Fruit fly (Drosophila melanogaster) whole organism, embryonic: Measurements from ENCODE around the gene Nckx30C.

Source experiments
- Ada2b ChIP-seq: fragments of 200-800 bp; sonication (Bioruptor generic); IDR thresholded peaks from 2 replicates; pipeline ENCODE4 v1.3.6; 2022; ENCODE audit warnings: missing biosample characterization, missing genetic modification characterization
- Atf6 ChIP-seq: fragments of 200-800 bp; sonication (Bioruptor generic); IDR thresholded peaks from 2 replicates; pipeline ENCODE4 v1.3.6; 2022; ENCODE audit warnings: missing biosample characterization, missing genetic modification characterization
- B-H1 ChIP-seq: fragments of 200-800 bp; sonication (Bioruptor generic); IDR thresholded peaks from 3 replicates; pipeline ENCODE4 v1.3.6; 2022; ENCODE audit warnings: missing biosample characterization, missing genetic modification characterization
- CG12104 ChIP-seq: fragments of 200-800 bp; sonication (Bioruptor generic); optimal IDR thresholded peaks from 3 replicates; lab custom pipeline; 2016; ENCODE audit warnings: missing biosample characterization, missing genetic modification characterization
- CG12942 ChIP-seq: fragments of 200-800 bp; sonication (Bioruptor generic); optimal IDR thresholded peaks from 3 replicates; lab custom pipeline; 2016; ENCODE audit warnings: missing biosample characterization, missing genetic modification characterization
- CG13287 ChIP-seq: fragments of 200-800 bp; sonication (Bioruptor generic); IDR thresholded peaks from 2 replicates; pipeline ENCODE4 v1.3.6; 2022; ENCODE audit warnings: missing biosample characterization, missing genetic modification characterization; ENCODE audit not compliant: partially characterized antibody
- CG13624 ChIP-seq: fragments of 200-800 bp; sonication (Bioruptor generic); optimal IDR thresholded peaks from 2 replicates; lab custom pipeline; 2016; ENCODE audit warnings: missing biosample characterization, missing genetic modification characterization
- CG15073 ChIP-seq: fragments of 200-800 bp; sonication (Bioruptor generic); optimal IDR thresholded peaks from 2 replicates; lab custom pipeline; 2016; ENCODE audit warnings: missing biosample characterization, missing genetic modification characterization
- CG15696 ChIP-seq: fragments of 200-800 bp; sonication (Bioruptor generic); optimal IDR thresholded peaks from 2 replicates; lab custom pipeline; 2019; ENCODE audit warnings: missing biosample characterization, mild to moderate bottlenecking, missing genetic modification characterization, moderate library complexity
- CG16815 ChIP-seq: fragments of 200-800 bp; sonication (Bioruptor generic); optimal IDR thresholded peaks from 3 replicates; lab custom pipeline; 2017; ENCODE audit warnings: missing biosample characterization, mild to moderate bottlenecking, missing genetic modification characterization
- CG17186 ChIP-seq: fragments of 200-800 bp; sonication (Bioruptor generic); optimal IDR thresholded peaks from 3 replicates; lab custom pipeline; 2017; ENCODE audit warnings: missing biosample characterization, missing genetic modification reagents, missing genetic modification characterization
- CG17328 ChIP-seq: fragments of 200-800 bp; sonication (Bioruptor generic); IDR thresholded peaks from 2 replicates; pipeline ENCODE4 v1.3.6; 2022; ENCODE audit warnings: missing biosample characterization, missing genetic modification characterization
- CG17359 ChIP-seq: fragments of 200-800 bp; sonication (Bioruptor generic); optimal IDR thresholded peaks from 3 replicates; lab custom pipeline; 2018; ENCODE audit warnings: missing biosample characterization, mild to moderate bottlenecking, missing genetic modification characterization, moderate library complexity
- CG17361 ChIP-seq: fragments of 200-800 bp; sonication (Bioruptor generic); IDR thresholded peaks from 3 replicates; pipeline ENCODE4 v1.3.6; 2022; ENCODE audit warnings: missing biosample characterization, missing genetic modification characterization
- CG17829 ChIP-seq: fragments of 200-800 bp; optimal IDR thresholded peaks from 2 replicates; lab custom pipeline; 2019; ENCODE audit warnings: missing biosample characterization, mild to moderate bottlenecking, missing genetic modification characterization, moderate library complexity
- CG17912 ChIP-seq: fragments of 200-800 bp; sonication (Bioruptor generic); optimal IDR thresholded peaks from 2 replicates; lab custom pipeline; 2018; ENCODE audit warnings: missing biosample characterization, mild to moderate bottlenecking, missing genetic modification characterization
- CG2875 ChIP-seq: fragments of 200-800 bp; sonication (Bioruptor generic); optimal IDR thresholded peaks from 2 replicates; lab custom pipeline; 2017; ENCODE audit warnings: missing biosample characterization, mild to moderate bottlenecking, missing genetic modification characterization, missing genetic modification reagents
- CG2889 ChIP-seq: fragments of 200-800 bp; sonication (Bioruptor generic); IDR thresholded peaks from 3 replicates; pipeline ENCODE4 v1.3.6; 2022; ENCODE audit warnings: missing biosample characterization, missing genetic modification characterization
- CG32772 ChIP-seq: fragments of 200-800 bp; sonication (Bioruptor generic); IDR thresholded peaks from 2 replicates; pipeline ENCODE4 v1.3.6; 2022; ENCODE audit warnings: missing biosample characterization, missing genetic modification characterization
- CG6765 ChIP-seq: fragments of 200-800 bp; sonication (Bioruptor generic); optimal IDR thresholded peaks from 3 replicates; lab custom pipeline; 2017; ENCODE audit warnings: missing biosample characterization, mild to moderate bottlenecking, missing genetic modification characterization
- CG8290 ChIP-seq, 3 experiments: fragments of 200-800 bp; sonication (Bioruptor generic); optimal IDR thresholded peaks; 2 replicates each; lab custom pipeline; 2016 to 2019; ENCODE audit warnings: missing biosample characterization in 3 of 3, missing genetic modification characterization in 3 of 3, mild to moderate bottlenecking in 2 of 3, moderate library complexity in 1 of 3
- CG8944 ChIP-seq: fragments of 200-800 bp; sonication (Bioruptor generic); optimal IDR thresholded peaks from 3 replicates; lab custom pipeline; 2016; ENCODE audit warnings: missing biosample characterization, missing genetic modification characterization
- CrebB ChIP-seq: fragments of 200-800 bp; sonication (Bioruptor generic); optimal IDR thresholded peaks from 3 replicates; lab custom pipeline; 2018; ENCODE audit warnings: missing biosample characterization, mild to moderate bottlenecking, missing genetic modification characterization
- Dbx ChIP-seq: fragments of 200-800 bp; sonication (Bioruptor generic); IDR thresholded peaks from 3 replicates; pipeline ENCODE4 v1.3.6; 2022; ENCODE audit warnings: missing biosample characterization, missing genetic modification characterization
- Dip3 ChIP-seq: fragments of 200-800 bp; sonication (Bioruptor generic); optimal IDR thresholded peaks from 3 replicates; lab custom pipeline; 2016; ENCODE audit warnings: missing biosample characterization, missing genetic modification characterization
- Dref ChIP-seq: fragments of 200-800 bp; sonication (Bioruptor generic); IDR thresholded peaks from 2 replicates; pipeline ENCODE4 v1.3.6; 2022; ENCODE audit warnings: missing biosample characterization, missing genetic modification characterization
- H2.0 ChIP-seq: fragments of 200-800 bp; sonication (Bioruptor generic); IDR thresholded peaks from 2 replicates; pipeline ENCODE4 v1.3.6; 2022; ENCODE audit warnings: missing biosample characterization, missing genetic modification characterization
- HLH3B ChIP-seq: fragments of 200-800 bp; sonication (Bioruptor generic); IDR thresholded peaks from 2 replicates; pipeline ENCODE4 v1.3.6; 2022; ENCODE audit warnings: missing biosample characterization, missing genetic modification characterization
- HLH4C ChIP-seq: fragments of 200-800 bp; sonication (Bioruptor generic); IDR thresholded peaks from 3 replicates; pipeline ENCODE4 v1.3.6; 2022; ENCODE audit warnings: missing biosample characterization, missing genetic modification characterization; ENCODE audit not compliant: partially characterized antibody
- HLHmδ ChIP-seq: fragments of 200-800 bp; sonication (Bioruptor generic); optimal IDR thresholded peaks from 2 replicates; lab custom pipeline; 2018; ENCODE audit warnings: missing biosample characterization, mild to moderate bottlenecking, missing genetic modification characterization, moderate library complexity
- Meics ChIP-seq: fragments of 200-800 bp; sonication (Bioruptor generic); optimal IDR thresholded peaks from 2 replicates; lab custom pipeline; 2017; ENCODE audit warnings: missing biosample characterization, mild to moderate bottlenecking, missing genetic modification characterization
- NC2α ChIP-seq: fragments of 200-800 bp; sonication (Bioruptor generic); optimal IDR thresholded peaks from 2 replicates; lab custom pipeline; 2016; ENCODE audit warnings: missing biosample characterization, missing genetic modification characterization
- NfI ChIP-seq: fragments of 200-800 bp; sonication (Bioruptor generic); optimal IDR thresholded peaks from 3 replicates; lab custom pipeline; 2018; ENCODE audit warnings: missing biosample characterization, mild to moderate bottlenecking, missing genetic modification characterization, moderate library complexity
- Oaz ChIP-seq: fragments of 200-800 bp; sonication (Bioruptor generic); IDR thresholded peaks from 2 replicates; pipeline ENCODE4 v1.3.6; 2022; ENCODE audit warnings: missing biosample characterization, missing genetic modification characterization
- Ravus ChIP-seq: fragments of 200-800 bp; sonication (Bioruptor generic); IDR thresholded peaks from 2 replicates; pipeline ENCODE4 v1.3.6; 2022; ENCODE audit warnings: missing biosample characterization, missing genetic modification characterization
- Sox100B ChIP-seq: fragments of 200-800 bp; sonication (Bioruptor generic); optimal IDR thresholded peaks from 3 replicates; lab custom pipeline; 2018; ENCODE audit warnings: missing biosample characterization, mild to moderate bottlenecking, missing genetic modification characterization
- ab ChIP-seq: fragments of 200-800 bp; sonication (Bioruptor generic); optimal IDR thresholded peaks from 2 replicates; lab custom pipeline; 2016; ENCODE audit warnings: missing biosample characterization, missing genetic modification characterization
- ato ChIP-seq: fragments of 200-800 bp; sonication (Bioruptor generic); IDR thresholded peaks from 2 replicates; pipeline ENCODE4 v1.3.6; 2022; ENCODE audit warnings: missing biosample characterization, missing genetic modification characterization; ENCODE audit not compliant: partially characterized antibody
- bab2 ChIP-seq: fragments of 200-800 bp; sonication (Bioruptor generic); optimal IDR thresholded peaks from 2 replicates; lab custom pipeline; 2016; ENCODE audit warnings: missing biosample characterization, missing genetic modification characterization
- bowl ChIP-seq: fragments of 200-800 bp; sonication (Bioruptor generic); IDR thresholded peaks from 2 replicates; pipeline ENCODE4 v1.3.6; 2022; ENCODE audit warnings: missing biosample characterization, missing genetic modification characterization
- cato ChIP-seq: fragments of 200-800 bp; sonication (Bioruptor generic); optimal IDR thresholded peaks from 2 replicates; lab custom pipeline; 2016; ENCODE audit warnings: missing biosample characterization, missing genetic modification characterization, borderline replicate concordance
- dysf ChIP-seq: fragments of 200-800 bp; sonication (Bioruptor generic); IDR thresholded peaks from 3 replicates; pipeline ENCODE4 v1.3.6; 2022; ENCODE audit warnings: missing biosample characterization, missing genetic modification characterization
- grn ChIP-seq: fragments of 200-800 bp; sonication (Bioruptor generic); optimal IDR thresholded peaks from 3 replicates; lab custom pipeline; 2017; ENCODE audit warnings: missing biosample characterization, missing genetic modification characterization
- h ChIP-seq: fragments of >200 bp; optimal IDR thresholded peaks from 2 replicates; lab custom pipeline; 2017
- klu ChIP-seq: fragments of 200-800 bp; sonication (Bioruptor generic); IDR thresholded peaks from 2 replicates; pipeline ENCODE4 v1.3.6; 2022; ENCODE audit warnings: missing biosample characterization, missing genetic modification characterization
- maf-S ChIP-seq: fragments of 200-800 bp; sonication (Bioruptor generic); optimal IDR thresholded peaks from 2 replicates; lab custom pipeline; 2016; ENCODE audit warnings: missing biosample characterization, missing genetic modification characterization
- org-1 ChIP-seq: fragments of 200-800 bp; sonication (Bioruptor generic); optimal IDR thresholded peaks from 2 replicates; lab custom pipeline; 2017; ENCODE audit warnings: missing biosample characterization, missing genetic modification characterization
- pum ChIP-seq: fragments of 200-800 bp; sonication (Bioruptor generic); optimal IDR thresholded peaks from 2 replicates; lab custom pipeline; 2016; ENCODE audit warnings: missing biosample characterization, missing genetic modification characterization
- sim ChIP-seq: fragments of 200-800 bp; sonication (Bioruptor generic); IDR thresholded peaks from 2 replicates; pipeline ENCODE4 v1.3.6; 2022; ENCODE audit warnings: missing biosample characterization, missing genetic modification characterization
- sqz ChIP-seq: fragments of 200-800 bp; sonication (Bioruptor generic); optimal IDR thresholded peaks from 3 replicates; lab custom pipeline; 2018; ENCODE audit warnings: missing biosample characterization, mild to moderate bottlenecking, missing genetic modification characterization
- usp ChIP-seq: fragments of >200 bp; optimal IDR thresholded peaks from 2 replicates; lab custom pipeline; 2017; ENCODE audit warnings: missing biosample characterization, missing genetic modification characterization
- yki ChIP-seq: fragments of >200 bp; optimal IDR thresholded peaks from 3 replicates; lab custom pipeline; 2018

Nckx30C gene

DNA sequence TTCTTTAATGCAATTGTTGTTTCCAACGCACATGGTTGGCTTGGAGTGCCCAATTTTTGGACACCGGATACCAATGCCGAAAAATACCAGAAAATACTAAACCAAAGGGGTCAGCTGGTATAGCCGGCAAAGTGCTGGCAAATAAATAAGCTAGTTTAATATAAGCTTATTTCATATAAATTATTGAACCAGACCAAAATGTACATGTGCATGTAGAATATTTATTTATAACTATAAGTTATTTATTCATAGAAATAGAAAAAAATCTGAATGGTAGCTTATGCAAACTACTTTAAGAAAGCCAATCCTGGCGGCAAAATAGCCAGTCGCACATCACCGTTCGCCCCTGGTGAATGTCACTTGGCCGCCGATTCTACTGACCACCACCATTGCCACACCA is 45.8 kb downstream of the Nckx30C start, which contains the start of gene pelo (continued):
- TF ChIP-seq NC2α, result no peak
- TF ChIP-seq CrebB (tag; lab: Kevin White, UChicago), result no peak
- TF ChIP-seq HLHmδ (GFP tag; lab: Kevin White, UChicago), result no peak
- TF ChIP-seq CG13624 (GFP tag; lab: Kevin White, UChicago), result peak; percentile 2
- TF ChIP-seq maf-S (GFP tag; lab: Kevin White, UChicago), result no peak
- peak; percentile 50 for TF ChIP-seq CG17359 (tag; lab: Kevin White, UChicago)
- TF ChIP-seq cato (GFP tag; lab: Kevin White, UChicago), result no peak
- TF ChIP-seq H2.0, result peak; percentile 58
- peak; percentile 57 for TF ChIP-seq NfI (GFP tag; lab: Kevin White, UChicago)
- TF ChIP-seq dysf, result peak; percentile 65
- peak; percentile 3 for TF ChIP-seq pum (GFP tag; lab: Kevin White, UChicago)
- peak; percentile 59; the same call in 1 of the 3 replicates for TF ChIP-seq Dbx (GFP tag; lab: Robert Waterston, UW)
- TF ChIP-seq grn, result peak; percentile 4
- peak; percentile 70; the same call in 2 of the 3 replicates for TF ChIP-seq CG17361 (GFP tag; lab: Robert Waterston, UW)
- no peak for TF ChIP-seq Dref
- TF ChIP-seq CG17186 (GFP tag; lab: Kevin White, UChicago), result peak; percentile 11
- no peak for TF ChIP-seq sqz
- TF ChIP-seq CG2875 (GFP tag; lab: Kevin White, UChicago), result peak; percentile 2
- TF ChIP-seq CG17912, result no peak
- no peak for TF ChIP-seq usp (GFP tag; lab: Kevin White, UChicago)
- peak; percentile 10 for TF ChIP-seq CG12104 (GFP tag; lab: Kevin White, UChicago)
- TF ChIP-seq CG15696, result peak; percentile 66
- TF ChIP-seq Ravus (GFP tag; lab: Robert Waterston, UW), result no peak
- no peak for TF ChIP-seq yki (lab: Kevin White, UChicago)
- no peak for TF ChIP-seq HLH4C (GFP tag; lab: Robert Waterston, UW)
- TF ChIP-seq h (lab: Kevin White, UChicago), result no peak
- peak; percentile 43; the same call in 1 of the 2 replicates for TF ChIP-seq klu (GFP tag; lab: Robert Waterston, UW)
- TF ChIP-seq CG17829 (tag; lab: Kevin White, UChicago), result peak; percentile 71
- peak; percentile 67 for TF ChIP-seq Atf6 (GFP tag; lab: Robert Waterston, UW)
- TF ChIP-seq CG15073 (GFP tag; lab: Kevin White, UChicago), result no peak
- peak; percentile 60 for TF ChIP-seq Sox100B (GFP tag; lab: Kevin White, UChicago)
- peak; percentile 53 for TF ChIP-seq CG16815 (GFP tag; lab: Kevin White, UChicago)
- TF ChIP-seq CG12942 (GFP tag; lab: Kevin White, UChicago), result peak; percentile 41
- TF ChIP-seq CG32772 (GFP tag; lab: Robert Waterston, UW), result peak; percentile 49; the same call in 1 of the 2 replicates
- TF ChIP-seq Ada2b (GFP tag; lab: Robert Waterston, UW), result peak; percentile 29; the same call in 1 of the 2 replicates
- TF ChIP-seq Meics, result peak; percentile 74
- peak; percentile 41 for TF ChIP-seq CG6765 (GFP tag; lab: Kevin White, UChicago)
- no peak for TF ChIP-seq CG8944 (GFP tag; lab: Kevin White, UChicago)
- peak; percentile 20 for TF ChIP-seq Dip3 (GFP tag; lab: Kevin White, UChicago)
- TF ChIP-seq CG8290 (GFP tag; optimal IDR thresholded peaks at IDR 0.05; lab: Kevin White, UChicago), result peak; percentile 25
- no peak for TF ChIP-seq CG8290 (tag; optimal IDR thresholded peaks at IDR 0.05; lab: Kevin White, UChicago)
- TF ChIP-seq ato (GFP tag; lab: Robert Waterston, UW), result no peak
- 0 out of 3 replicates have a peak, but pooled peaks have one; percentile 6 for TF ChIP-seq CG2889
- peak; percentile 10 for TF ChIP-seq org-1
- peak; percentile 45 for TF ChIP-seq CG17328 (GFP tag; lab: Robert Waterston, UW)
- no peak for TF ChIP-seq Oaz (GFP tag; lab: Robert Waterston, UW)
- peak; percentile 54; the same call in 1 of the 2 replicates for TF ChIP-seq HLH3B
- TF ChIP-seq bab2, result no peak
- TF ChIP-seq CG13287 (GFP tag; lab: Robert Waterston, UW), result no peak; the same call in 1 of the 2 replicates
- TF ChIP-seq ab (GFP tag; lab: Kevin White, UChicago), result no peak
- peak; percentile 35; the same call in 2 of the 3 replicates for TF ChIP-seq B-H1 (GFP tag; lab: Robert Waterston, UW)
- no peak for TF ChIP-seq bowl
- no peak for TF ChIP-seq sim (GFP tag; lab: Robert Waterston, UW)
